Fruit fly (Drosophila melanogaster) whole organism, embryonic: Measurements from ENCODE around the gene LysB.

Experiments used
- ATbp ChIP-seq: fragments of 200-800 bp; sonication (Bioruptor generic); optimal IDR thresholded peaks from 2 replicates; lab custom pipeline; 2017; ENCODE audit warnings: missing biosample characterization, mild to moderate bottlenecking, missing genetic modification characterization, missing genetic modification reagents
- C15 ChIP-seq: fragments of 200-800 bp; sonication (Bioruptor generic); IDR thresholded peaks from 3 replicates; pipeline ENCODE4 v1.3.6; 2022; ENCODE audit warnings: missing biosample characterization, missing genetic modification characterization
- CG10366 ChIP-seq: fragments of 200-800 bp; sonication (Bioruptor generic); IDR thresholded peaks from 2 replicates; pipeline ENCODE4 v1.3.6; 2022; ENCODE audit warnings: missing biosample characterization, missing genetic modification characterization
- CG12071 ChIP-seq: fragments of 200-800 bp; sonication (Bioruptor generic); optimal IDR thresholded peaks from 3 replicates; lab custom pipeline; 2018; ENCODE audit warnings: missing biosample characterization, mild to moderate bottlenecking, missing genetic modification characterization
- CG1233 ChIP-seq: fragments of 200-800 bp; sonication (Bioruptor generic); optimal IDR thresholded peaks from 4 replicates; lab custom pipeline; 2018; ENCODE audit warnings: missing biosample characterization, mild to moderate bottlenecking, missing genetic modification characterization
- CG14014 ChIP-seq: fragments of 200-800 bp; sonication (Bioruptor generic); IDR thresholded peaks from 2 replicates; pipeline ENCODE4 v1.3.6; 2022; ENCODE audit warnings: missing biosample characterization, missing genetic modification characterization
- CG14667 ChIP-seq: fragments of 200-800 bp; sonication (Bioruptor generic); IDR thresholded peaks from 2 replicates; pipeline ENCODE4 v1.3.6; 2022; ENCODE audit warnings: missing biosample characterization, missing genetic modification characterization
- CG15696 ChIP-seq: fragments of 200-800 bp; sonication (Bioruptor generic); optimal IDR thresholded peaks from 2 replicates; lab custom pipeline; 2019; ENCODE audit warnings: missing biosample characterization, mild to moderate bottlenecking, missing genetic modification characterization, moderate library complexity
- CG1832 ChIP-seq: fragments of 200-800 bp; sonication (Bioruptor generic); optimal IDR thresholded peaks from 2 replicates; lab custom pipeline; 2017; ENCODE audit warnings: missing biosample characterization, mild to moderate bottlenecking, missing genetic modification characterization, inconsistent platforms
- CG2678 ChIP-seq: fragments of 200-800 bp; sonication (Bioruptor generic); optimal IDR thresholded peaks from 3 replicates; lab custom pipeline; 2019; ENCODE audit warnings: missing biosample characterization, mild to moderate bottlenecking, missing genetic modification characterization, moderate library complexity
- CG2712 ChIP-seq: fragments of 200-800 bp; optimal IDR thresholded peaks from 3 replicates; lab custom pipeline; 2019; ENCODE audit warnings: missing biosample characterization, mild to moderate bottlenecking, missing genetic modification characterization, moderate library complexity
- CG31441 ChIP-seq: fragments of 200-800 bp; sonication (Bioruptor generic); IDR thresholded peaks from 2 replicates; pipeline ENCODE4 v1.3.6; 2022; ENCODE audit warnings: missing biosample characterization, missing genetic modification characterization
- CG3281 ChIP-seq: fragments of 200-800 bp; sonication (Bioruptor generic); optimal IDR thresholded peaks from 3 replicates; lab custom pipeline; 2017; ENCODE audit warnings: missing biosample characterization, mild to moderate bottlenecking, missing genetic modification characterization
- CG34422 ChIP-seq: fragments of 200-800 bp; sonication (Bioruptor generic); IDR thresholded peaks from 3 replicates; pipeline ENCODE4 v1.3.6; 2022; ENCODE audit warnings: missing biosample characterization, missing genetic modification characterization
- CG4404 ChIP-seq: fragments of 200-800 bp; sonication (Bioruptor generic); IDR thresholded peaks from 2 replicates; pipeline ENCODE4 v1.3.6; 2022; ENCODE audit warnings: missing biosample characterization, missing genetic modification characterization
- CG6175 ChIP-seq: fragments of 200-800 bp; sonication (Bioruptor generic); IDR thresholded peaks from 3 replicates; pipeline ENCODE4 v1.3.6; 2022; ENCODE audit warnings: missing biosample characterization, missing genetic modification characterization
- CG8478 ChIP-seq: fragments of >200 bp; optimal IDR thresholded peaks from 2 replicates; lab custom pipeline; 2018
- CG9609 ChIP-seq: fragments of 200-800 bp; sonication (Bioruptor generic); optimal IDR thresholded peaks from 3 replicates; lab custom pipeline; 2016; ENCODE audit warnings: missing biosample characterization, missing genetic modification characterization
- CG9876 ChIP-seq: fragments of 200-800 bp; sonication (Bioruptor generic); optimal IDR thresholded peaks from 2 replicates; lab custom pipeline; 2016; ENCODE audit warnings: missing biosample characterization, missing genetic modification characterization
- E2f1 ChIP-seq: fragments of 200-800 bp; sonication (Bioruptor generic); IDR thresholded peaks from 2 replicates; pipeline ENCODE4 v1.3.6; 2022; ENCODE audit warnings: missing biosample characterization, missing genetic modification characterization
- E2f2 ChIP-seq: fragments of 200-800 bp; sonication (Bioruptor generic); IDR thresholded peaks from 2 replicates; pipeline ENCODE4 v1.3.6; 2022; ENCODE audit warnings: missing biosample characterization, missing genetic modification characterization
- HLH4C ChIP-seq: fragments of 200-800 bp; sonication (Bioruptor generic); IDR thresholded peaks from 3 replicates; pipeline ENCODE4 v1.3.6; 2022; ENCODE audit warnings: missing biosample characterization, missing genetic modification characterization; ENCODE audit not compliant: partially characterized antibody
- Hr3 ChIP-seq: fragments of 200-800 bp; sonication (Bioruptor generic); optimal IDR thresholded peaks from 3 replicates; lab custom pipeline; 2016; ENCODE audit warnings: missing biosample characterization, missing genetic modification characterization
- Kr ChIP-seq: fragments of 200-800 bp; sonication (Bioruptor generic); optimal IDR thresholded peaks from 2 replicates; lab custom pipeline; 2017; ENCODE audit warnings: missing biosample characterization, mild to moderate bottlenecking, missing genetic modification characterization
- Lim3 ChIP-seq: fragments of 200-800 bp; sonication (Bioruptor generic); IDR thresholded peaks from 2 replicates; pipeline ENCODE4 v1.3.6; 2022; ENCODE audit warnings: missing biosample characterization, missing genetic modification characterization
- Nf-YA ChIP-seq: fragments of 200-800 bp; sonication (Bioruptor generic); IDR thresholded peaks from 2 replicates; pipeline ENCODE4 v1.3.6; 2022; ENCODE audit warnings: missing biosample characterization, missing genetic modification characterization
- Scr ChIP-seq: fragments of 200-800 bp; sonication (Bioruptor generic); IDR thresholded peaks from 2 replicates; pipeline ENCODE4 v1.3.6; 2022; ENCODE audit warnings: missing biosample characterization, missing genetic modification characterization; ENCODE audit not compliant: partially characterized antibody
- Sox102F ChIP-seq: fragments of 200-800 bp; sonication (Bioruptor generic); optimal IDR thresholded peaks from 2 replicates; lab custom pipeline; 2018; ENCODE audit warnings: missing biosample characterization, mild to moderate bottlenecking, missing genetic modification characterization, moderate library complexity
- Vsx1 ChIP-seq: fragments of 200-800 bp; sonication (Bioruptor generic); optimal IDR thresholded peaks from 2 replicates; lab custom pipeline; 2017; ENCODE audit warnings: missing biosample characterization, mild to moderate bottlenecking, missing genetic modification characterization, missing genetic modification reagents
- Xrp1 ChIP-seq: fragments of 200-800 bp; sonication (Bioruptor generic); IDR thresholded peaks from 2 replicates; pipeline ENCODE4 v1.3.6; 2022; ENCODE audit warnings: missing biosample characterization, missing genetic modification characterization
- amos ChIP-seq: fragments of 200-800 bp; sonication (Bioruptor generic); IDR thresholded peaks from 2 replicates; pipeline ENCODE4 v1.3.6; 2022; ENCODE audit warnings: missing biosample characterization, missing genetic modification characterization; ENCODE audit not compliant: partially characterized antibody
- bowl ChIP-seq: fragments of 200-800 bp; sonication (Bioruptor generic); IDR thresholded peaks from 2 replicates; pipeline ENCODE4 v1.3.6; 2022; ENCODE audit warnings: missing biosample characterization, missing genetic modification characterization
- chm ChIP-seq: fragments of 200-800 bp; sonication (Bioruptor generic); IDR thresholded peaks from 2 replicates; pipeline ENCODE4 v1.3.6; 2022; ENCODE audit warnings: missing biosample characterization, missing genetic modification characterization
- cwo ChIP-seq: fragments of 200-800 bp; sonication (Bioruptor generic); optimal IDR thresholded peaks from 3 replicates; lab custom pipeline; 2017; ENCODE audit warnings: missing biosample characterization, missing genetic modification characterization, mild to moderate bottlenecking, moderate library complexity, missing genetic modification reagents
- fd3F ChIP-seq: fragments of 200-800 bp; sonication (Bioruptor generic); optimal IDR thresholded peaks from 2 replicates; lab custom pipeline; 2018; ENCODE audit warnings: missing biosample characterization, mild to moderate bottlenecking, missing genetic modification characterization, moderate library complexity
- gem ChIP-seq: fragments of 200-800 bp; sonication (Bioruptor generic); optimal IDR thresholded peaks from 2 replicates; lab custom pipeline; 2019; ENCODE audit warnings: missing biosample characterization, mild to moderate bottlenecking, missing genetic modification characterization, moderate library complexity
- jumu ChIP-seq: fragments of 200-800 bp; sonication (Bioruptor generic); optimal IDR thresholded peaks from 3 replicates; lab custom pipeline; 2016; ENCODE audit warnings: missing biosample characterization, missing genetic modification characterization
- klu ChIP-seq: fragments of 200-800 bp; sonication (Bioruptor generic); IDR thresholded peaks from 2 replicates; pipeline ENCODE4 v1.3.6; 2022; ENCODE audit warnings: missing biosample characterization, missing genetic modification characterization
- kni ChIP-seq: fragments of 200-800 bp; sonication (Bioruptor generic); optimal IDR thresholded peaks from 3 replicates; lab custom pipeline; 2017; ENCODE audit warnings: mild to moderate bottlenecking, missing biosample characterization, missing genetic modification reagents, missing genetic modification characterization
- knrl ChIP-seq: fragments of 200-800 bp; sonication (Bioruptor generic); IDR thresholded peaks from 3 replicates; pipeline ENCODE4 v1.3.6; 2022; ENCODE audit warnings: missing biosample characterization, missing genetic modification characterization; ENCODE audit not compliant: partially characterized antibody
- lmd ChIP-seq: fragments of 200-800 bp; sonication (Bioruptor generic); IDR thresholded peaks from 2 replicates; pipeline ENCODE4 v1.3.6; 2022; ENCODE audit warnings: missing biosample characterization, missing genetic modification characterization
- nmo ChIP-seq: fragments of 200-800 bp; sonication (Bioruptor generic); optimal IDR thresholded peaks from 2 replicates; lab custom pipeline; 2018; ENCODE audit warnings: missing biosample characterization, mild to moderate bottlenecking, missing genetic modification characterization, moderate library complexity
- pum ChIP-seq: fragments of 200-800 bp; sonication (Bioruptor generic); optimal IDR thresholded peaks from 2 replicates; lab custom pipeline; 2016; ENCODE audit warnings: missing biosample characterization, missing genetic modification characterization
- ssp ChIP-seq: fragments of 200-800 bp; sonication (Bioruptor generic); IDR thresholded peaks from 2 replicates; pipeline ENCODE4 v1.3.6; 2022; ENCODE audit warnings: missing biosample characterization, missing genetic modification characterization
- tll ChIP-seq, 2 experiments: fragments of 200-800 bp in 1 of 2; fragments of >200 bp in 1 of 2; sonication (Bioruptor generic) in 1 of 2; optimal IDR thresholded peaks; 2 replicates each; lab custom pipeline; 2017 to 2019; ENCODE audit warnings: missing biosample characterization in 2 of 2, missing genetic modification characterization in 2 of 2, mild to moderate bottlenecking in 1 of 2, moderate library complexity in 1 of 2
- tna ChIP-seq: fragments of 200-800 bp; sonication (Bioruptor generic); IDR thresholded peaks from 2 replicates; pipeline ENCODE4 v1.3.6; 2022; ENCODE audit warnings: missing biosample characterization, missing genetic modification characterization; ENCODE audit not compliant: partially characterized antibody
- ttk ChIP-seq: fragments of 200-800 bp; sonication (Bioruptor generic); IDR thresholded peaks from 2 replicates; pipeline ENCODE4 v2.1.2; 2022; ENCODE audit warnings: missing biosample characterization, missing genetic modification characterization
- vvl ChIP-seq: fragments of 200-800 bp; sonication (Bioruptor generic); IDR thresholded peaks from 2 replicates; pipeline ENCODE4 v1.3.6; 2022; ENCODE audit warnings: missing biosample characterization, missing genetic modification characterization

Gene LysB

DNA sequence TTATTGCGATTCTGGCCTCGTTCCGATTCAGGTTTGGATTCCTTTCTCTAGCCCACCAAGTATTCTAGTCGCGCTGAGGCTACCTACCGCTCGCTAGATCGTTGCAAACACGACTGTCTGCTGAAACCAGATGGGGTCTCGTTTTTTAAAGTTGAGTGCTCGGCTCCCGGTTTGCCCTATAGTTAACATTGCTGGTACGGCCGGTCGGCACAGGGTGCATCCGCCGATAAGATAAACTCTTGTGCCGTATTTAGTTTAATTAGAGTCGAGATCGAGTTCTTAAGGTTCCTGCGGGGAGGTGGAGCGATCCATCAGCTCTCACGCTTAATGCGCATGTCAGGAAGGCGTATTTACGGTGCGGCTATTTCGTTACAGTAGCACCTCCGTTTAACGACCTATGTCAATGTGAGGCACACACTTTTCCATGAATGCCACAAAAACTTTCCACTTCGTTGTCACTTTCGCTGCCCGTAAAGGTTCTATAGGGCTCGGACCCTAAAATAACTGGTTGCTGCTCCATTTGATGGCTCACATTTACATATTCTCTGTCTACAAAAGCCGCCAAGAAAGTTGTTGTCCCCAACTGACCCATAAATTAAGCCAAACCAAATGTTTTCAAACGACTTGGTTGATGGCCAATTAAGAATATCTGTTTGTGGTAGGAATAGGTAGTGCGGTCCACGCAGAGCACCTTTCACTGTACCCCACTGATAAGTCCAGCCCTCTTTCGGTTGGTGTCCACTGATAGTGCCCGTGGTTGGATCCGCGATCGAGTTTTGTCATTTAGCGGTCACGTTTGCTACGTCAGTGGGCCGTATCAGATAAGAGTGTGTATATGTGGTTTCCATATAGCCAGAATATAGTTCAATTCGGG lies 2.3 kb upstream of the LysB start, which contains the start of gene CG9119 (continued):
- TF ChIP-seq CG2712 (peak; percentile 66), tna (GFP tag; lab: Robert Waterston, UW) (no peak), CG9609 (GFP tag; lab: Kevin White, UChicago) (peak; percentile 61), Sox102F (GFP tag; lab: Kevin White, UChicago) (peak; percentile 37), Kr (GFP tag; lab: Kevin White, UChicago) (peak; percentile 25), ssp (GFP tag; lab: Robert Waterston, UW) (peak; percentile 43), C15 (no peak), Xrp1 (0 out of 2 replicates have a peak, but pooled peaks have one; percentile 31), tll (GFP tag; optimal IDR thresholded peaks at IDR 0.05; lab: Kevin White, UChicago) (no peak), cwo (GFP tag; lab: Kevin White, UChicago) (peak; percentile 93), CG2678 (tag; lab: Kevin White, UChicago) (peak; percentile 85), jumu (GFP tag; lab: Kevin White, UChicago) (peak; percentile 50), CG12071 (GFP tag; lab: Kevin White, UChicago) (no peak), chm (GFP tag; lab: Robert Waterston, UW) (peak; percentile 13; the same call in 1 of the 2 replicates), pum (GFP tag; lab: Kevin White, UChicago) (peak; percentile 51), CG3281 (GFP tag; lab: Kevin White, UChicago) (peak; percentile 81), Hr3 (GFP tag; lab: Kevin White, UChicago) (peak; percentile 57), Vsx1 (peak; percentile 81), Scr (GFP tag; lab: Robert Waterston, UW) (no peak), HLH4C (GFP tag; lab: Robert Waterston, UW) (no peak), bowl (no peak), CG9876 (GFP tag; lab: Kevin White, UChicago) (peak; percentile 57), E2f2 (GFP tag; lab: Robert Waterston, UW) (peak; percentile 29; the same call in 1 of the 2 replicates), klu (GFP tag; lab: Robert Waterston, UW) (peak; percentile 41; the same call in 1 of the 2 replicates), fd3F (peak; percentile 47), Nf-YA (GFP tag; lab: Robert Waterston, UW) (no peak), CG4404 (peak; percentile 63), kni (GFP tag; lab: Kevin White, UChicago) (peak; percentile 49), amos (no peak), Lim3 (peak; percentile 39; the same call in 1 of the 2 replicates), CG1233 (peak; percentile 66), E2f1 (GFP tag; lab: Robert Waterston, UW) (no peak), CG14014 (peak; percentile 55; the same call in 1 of the 2 replicates), CG6175 (GFP tag; lab: Robert Waterston, UW) (no peak), CG8478 (lab: Kevin White, UChicago) (no peak), ttk (GFP tag; lab: Robert Waterston, UW) (peak; percentile 34; the same call in 1 of the 2 replicates), CG15696 (tag; lab: Kevin White, UChicago) (peak; percentile 12), lmd (GFP tag; lab: Robert Waterston, UW) (peak; percentile 70), vvl (peak; percentile 77), CG10366 (GFP tag; lab: Robert Waterston, UW) (peak; percentile 44), CG34422 (GFP tag; lab: Robert Waterston, UW) (no peak), gem (tag; lab: Kevin White, UChicago) (peak; percentile 74), nmo (GFP tag; lab: Kevin White, UChicago) (peak; percentile 66), CG14667 (GFP tag; lab: Robert Waterston, UW) (peak; percentile 47; the same call in 1 of the 2 replicates), knrl (no peak), ATbp (peak; percentile 35), CG31441 (GFP tag; lab: Robert Waterston, UW) (peak; percentile 61; the same call in 1 of the 2 replicates), CG1832 (GFP tag; lab: Kevin White, UChicago) (no peak)
